Worm (Caenorhabditis elegans) whole organism, L4 larva: Measurements from ENCODE around the gene ags-3.
A peak's percentile ranks its signal among the peaks of the same experiment; 100 is the strongest.

ENCODE experiments used
- F44E2.7 ChIP-seq: fragments of 200-800 bp; sonication (Bioruptor generic); IDR thresholded peaks from 2 replicates; pipeline ENCODE4 v2.1.2; 2022; ENCODE audit warnings: missing genetic modification characterization, missing compliant biosample characterization
- T20F7.1 ChIP-seq: fragments of 200-800 bp; sonication (Bioruptor generic); optimal IDR thresholded peaks from 2 replicates; lab custom pipeline; 2018; ENCODE audit warnings: mild to moderate bottlenecking, missing genetic modification characterization, missing compliant biosample characterization
- T26A8.4 ChIP-seq: fragments of 200-800 bp; sonication (Bioruptor generic); IDR thresholded peaks from 2 replicates; pipeline ENCODE4 v1.3.6; 2022; ENCODE audit warnings: missing genetic modification characterization, missing compliant biosample characterization
- Y105C5A.15 ChIP-seq: fragments of 200-800 bp; sonication (Bioruptor generic); IDR thresholded peaks from 2 replicates; pipeline ENCODE4 v1.3.6; 2022; ENCODE audit warnings: missing genetic modification characterization, missing compliant biosample characterization
- Y5F2A.4 ChIP-seq: fragments of 200-800 bp; sonication (Bioruptor generic); optimal IDR thresholded peaks from 2 replicates; lab custom pipeline; 2018; ENCODE audit warnings: mild to moderate bottlenecking, missing genetic modification characterization, missing compliant biosample characterization
- Y75B8A.6 ChIP-seq: fragments of 200-800 bp; sonication (Bioruptor generic); IDR thresholded peaks from 2 replicates; pipeline ENCODE4 v1.3.6; 2022; ENCODE audit warnings: missing genetic modification reagents, missing genetic modification characterization, missing compliant biosample characterization
- aha-1 ChIP-seq: fragments of 150-350 bp; peaks from one replicate; lab custom pipeline; 2014; ENCODE audit warnings: missing biosample characterization, missing genetic modification characterization
- aly-2 ChIP-seq: sonication (generic microtip); optimal IDR thresholded peaks from 2 replicates; lab custom pipeline; 2018; ENCODE audit warnings: missing biosample characterization, missing genetic modification characterization
- ama-1 ChIP-seq: fragments of 150-350 bp; optimal IDR thresholded peaks from 2 replicates; lab custom pipeline; 2014; ENCODE audit warnings: inconsistent platforms, mixed read lengths
- ceh-20 ChIP-seq: fragments of 200-800 bp; sonication (Bioruptor generic); IDR thresholded peaks from 2 replicates; pipeline ENCODE4 v1.3.6; 2022; ENCODE audit warnings: missing genetic modification reagents, missing genetic modification characterization, missing compliant biosample characterization
- ceh-28 ChIP-seq: fragments of 150-350 bp; optimal IDR thresholded peaks from 2 replicates; lab custom pipeline; 2014; ENCODE audit warnings: missing biosample characterization, missing genetic modification reagents, missing genetic modification characterization
- ceh-32 ChIP-seq: sonication (generic microtip); optimal IDR thresholded peaks from 2 replicates; lab custom pipeline; 2016; ENCODE audit warnings: mild to moderate bottlenecking, missing genetic modification characterization, missing compliant biosample characterization; ENCODE audit not compliant: poor library complexity
- ceh-62 ChIP-seq: sonication (generic microtip); optimal IDR thresholded peaks from 2 replicates; lab custom pipeline; 2017; ENCODE audit warnings: missing biosample characterization, missing genetic modification characterization
- ces-1 ChIP-seq: fragments of 150-350 bp; sonication (generic microtip); optimal IDR thresholded peaks from 4 replicates; lab custom pipeline; 2014; ENCODE audit warnings: missing biosample characterization, missing genetic modification reagents, missing genetic modification characterization
- ctbp-1 ChIP-seq: fragments of 200-800 bp; sonication (Bioruptor generic); IDR thresholded peaks from 2 replicates; pipeline ENCODE4 v1.3.6; 2022; ENCODE audit warnings: missing genetic modification reagents, missing genetic modification characterization, missing compliant biosample characterization
- daf-16 ChIP-seq, 3 experiments: sonication (generic microtip); optimal IDR thresholded peaks; 2 replicates each; lab custom pipeline; 2016 to 2017; ENCODE audit warnings: missing genetic modification characterization in 3 of 3, missing genetic modification reagents in 3 of 3, mild to moderate bottlenecking in 2 of 3, missing compliant biosample characterization in 2 of 3, missing biosample characterization in 1 of 3, moderate library complexity in 1 of 3
- daf-19 ChIP-seq: fragments of 200-800 bp; sonication (Bioruptor generic); conservative IDR thresholded peaks from 2 replicates; pipeline ENCODE4 v1.3.6; 2022; ENCODE audit warnings: missing genetic modification characterization, missing compliant biosample characterization
- dmd-6 ChIP-seq: fragments of 200-800 bp; sonication (Bioruptor generic); IDR thresholded peaks from 2 replicates; pipeline ENCODE4 v1.3.6; 2022; ENCODE audit warnings: missing genetic modification reagents, missing genetic modification characterization, missing compliant biosample characterization
- dmd-9 ChIP-seq: fragments of 200-800 bp; sonication (Bioruptor generic); IDR thresholded peaks from 2 replicates; pipeline ENCODE4 v1.3.6; 2022; ENCODE audit warnings: missing genetic modification reagents, missing genetic modification characterization, missing compliant biosample characterization
- dpl-1 ChIP-seq: fragments of 150-350 bp; optimal IDR thresholded peaks from 2 replicates; lab custom pipeline; 2014; ENCODE audit warnings: missing biosample characterization, missing genetic modification reagents, missing genetic modification characterization
- dve-1 ChIP-seq: sonication (generic microtip); optimal IDR thresholded peaks from 2 replicates; lab custom pipeline; 2017; ENCODE audit warnings: antibody characterized with exemption, mild to moderate bottlenecking, missing genetic modification characterization, missing compliant biosample characterization; ENCODE audit not compliant: insufficient read depth
- egl-43 ChIP-seq: fragments of 200-800 bp; sonication (Bioruptor generic); IDR thresholded peaks from 2 replicates; pipeline ENCODE4 v1.3.6; 2022; ENCODE audit warnings: missing genetic modification reagents, missing genetic modification characterization, missing compliant biosample characterization
- fos-1 ChIP-seq: fragments of 150-350 bp; optimal IDR thresholded peaks from 2 replicates; lab custom pipeline; 2014; ENCODE audit warnings: missing biosample characterization, missing genetic modification characterization
- hlh-30 ChIP-seq: sonication (generic microtip); optimal IDR thresholded peaks from 2 replicates; lab custom pipeline; 2017; ENCODE audit warnings: antibody characterized with exemption, mild to moderate bottlenecking, missing genetic modification characterization, missing compliant biosample characterization; ENCODE audit not compliant: insufficient read depth
- lin-38 ChIP-seq: fragments of 200-800 bp; sonication (Bioruptor generic); IDR thresholded peaks from 2 replicates; pipeline ENCODE4 v1.3.6; 2022; ENCODE audit warnings: missing genetic modification reagents, missing genetic modification characterization, missing compliant biosample characterization
- lin-39 ChIP-seq: fragments of 150-350 bp; optimal IDR thresholded peaks from 2 replicates; lab custom pipeline; 2014; ENCODE audit warnings: missing biosample characterization, missing genetic modification reagents, missing genetic modification characterization
- lsy-2 ChIP-seq, 2 experiments: fragments of 150-350 bp in 1 of 2; sonication (generic microtip) in 1 of 2; optimal IDR thresholded peaks; 2 replicates each; lab custom pipeline; 2014 to 2017; ENCODE audit warnings: missing biosample characterization in 2 of 2, missing genetic modification characterization in 2 of 2
- mdl-1 ChIP-seq, 2 experiments: fragments of 150-350 bp in 1 of 2; sonication (generic microtip) in 1 of 2; optimal IDR thresholded peaks; 2 replicates each; lab custom pipeline; 2014 to 2017; ENCODE audit warnings: missing biosample characterization in 2 of 2, missing genetic modification characterization in 2 of 2
- mep-1 ChIP-seq: fragments of 150-350 bp; sonication (generic microtip); optimal IDR thresholded peaks from 3 replicates; lab custom pipeline; 2014; ENCODE audit warnings: missing biosample characterization, missing genetic modification characterization
- mxl-2 ChIP-seq: fragments of 200-800 bp; sonication (Bioruptor generic); conservative IDR thresholded peaks from 2 replicates; pipeline ENCODE4 v1.3.6; 2022; ENCODE audit warnings: missing genetic modification reagents, missing genetic modification characterization, missing compliant biosample characterization
- mxl-3 ChIP-seq: fragments of 200-800 bp; sonication (Bioruptor generic); optimal IDR thresholded peaks from 2 replicates; lab custom pipeline; 2018; ENCODE audit warnings: mild to moderate bottlenecking, missing genetic modification characterization, missing compliant biosample characterization
- nhr-11 ChIP-seq: fragments of 150-350 bp; optimal IDR thresholded peaks from 2 replicates; lab custom pipeline; 2014; ENCODE audit warnings: missing biosample characterization, missing genetic modification characterization
- nhr-111 ChIP-seq: fragments of 200-800 bp; sonication (Bioruptor generic); optimal IDR thresholded peaks from 2 replicates; lab custom pipeline; 2018; ENCODE audit warnings: mild to moderate bottlenecking, missing genetic modification characterization, missing compliant biosample characterization
- nhr-6 ChIP-seq: fragments of 150-350 bp; optimal IDR thresholded peaks from 2 replicates; lab custom pipeline; 2014; ENCODE audit warnings: missing biosample characterization, missing genetic modification characterization
- nhr-76 ChIP-seq: fragments of 150-350 bp; optimal IDR thresholded peaks from 2 replicates; lab custom pipeline; 2014; ENCODE audit warnings: missing biosample characterization, missing genetic modification characterization
- php-3 ChIP-seq: fragments of 200-800 bp; sonication (Bioruptor generic); IDR thresholded peaks from 2 replicates; pipeline ENCODE4 v1.3.6; 2022; ENCODE audit warnings: missing genetic modification reagents, missing genetic modification characterization, missing compliant biosample characterization
- set-16 ChIP-seq: fragments of 200-800 bp; sonication (Bioruptor generic); IDR thresholded peaks from 2 replicates; pipeline ENCODE4 v1.3.6; 2022; ENCODE audit warnings: missing genetic modification reagents, missing genetic modification characterization, missing compliant biosample characterization
- unc-130 ChIP-seq: sonication (generic microtip); optimal IDR thresholded peaks from 2 replicates; lab custom pipeline; 2016; ENCODE audit warnings: missing genetic modification reagents, missing genetic modification characterization, missing compliant biosample characterization
- unc-39 ChIP-seq: sonication (generic microtip); optimal IDR thresholded peaks from 2 replicates; lab custom pipeline; 2017; ENCODE audit warnings: missing biosample characterization, missing genetic modification characterization
- unc-62 ChIP-seq, 3 experiments: fragments of 150-350 bp in 1 of 3; sonication (generic microtip); optimal IDR thresholded peaks in 2 of 3; peaks in 1 of 3; 1 replicate in 1 of 3; 2 replicates in 2 of 3; lab custom pipeline; 2014 to 2017; ENCODE audit warnings: missing biosample characterization in 3 of 3, missing genetic modification characterization in 3 of 3, missing genetic modification reagents in 3 of 3, missing genotype in 1 of 3
- vab-7 ChIP-seq: fragments of 200-800 bp; sonication (Bioruptor generic); IDR thresholded peaks from 2 replicates; pipeline ENCODE4 v1.3.6; 2022; ENCODE audit warnings: missing genetic modification reagents, missing genetic modification characterization, missing compliant biosample characterization
- zag-1 ChIP-seq: fragments of 150-350 bp; optimal IDR thresholded peaks from 2 replicates; lab custom pipeline; 2014; ENCODE audit warnings: missing biosample characterization, missing genetic modification characterization
- zip-11 ChIP-seq: fragments of 200-800 bp; sonication (Bioruptor generic); IDR thresholded peaks from 2 replicates; pipeline ENCODE4 v1.3.6; 2022; ENCODE audit warnings: missing genetic modification characterization, missing compliant biosample characterization
- ztf-7 ChIP-seq: fragments of 150-350 bp; optimal IDR thresholded peaks from 2 replicates; lab custom pipeline; 2014; ENCODE audit warnings: missing biosample characterization, missing genetic modification characterization

The ags-3 gene

ce11 chrX:5319214-5319838, 15.9 kb upstream of the ags-3 start (continued):
- TF ChIP-seq unc-39 = no peak
- TF ChIP-seq zip-11 = no peak
- no peak for TF ChIP-seq unc-130
- TF ChIP-seq ceh-62 (tag; lab: Kevin White, UChicago) = no peak
- TF ChIP-seq dmd-9 (GFP tag; lab: Robert Waterston, UW) = peak; percentile 64; the same call in 1 of the 2 replicates
- TF ChIP-seq T20F7.1 (GFP tag; lab: Kevin White, UChicago) = peak; percentile 18
- TF ChIP-seq, all 104 proteins: peak for 44

- no peak for TF ChIP-seq php-3 (GFP tag; lab: Robert Waterston, UW)
- TF ChIP-seq mxl-3 (GFP tag; lab: Kevin White, UChicago) = no peak
- TF ChIP-seq nhr-11 (tag; lab: Kevin White, UChicago) = no peak
- TF ChIP-seq ctbp-1 (GFP tag; lab: Robert Waterston, UW) = no peak
- no peak for TF ChIP-seq Y75B8A.6 (GFP tag; lab: Robert Waterston, UW)
- no peak for TF ChIP-seq unc-62 (GFP tag; optimal IDR thresholded peaks at IDR 0.05 in 1 of 2; lab: Kevin White, UChicago)
- no peak for TF ChIP-seq unc-62 (tag; optimal IDR thresholded peaks at IDR 0.05; lab: Kevin White, UChicago)
- TF ChIP-seq dpl-1 = no peak
- TF ChIP-seq Y105C5A.15 (GFP tag; lab: Robert Waterston, UW) = no peak
- no peak for TF ChIP-seq nhr-6 (tag; lab: Kevin White, UChicago)
- TF ChIP-seq ama-1 (lab: Kevin White, UChicago) = no peak
- TF ChIP-seq set-16 = no peak
Observed at ce11 chrX:5311174-5311573, 7.8 kb upstream of the ags-3 start.

ce11 chrX:5309622-5310021, 6.2 kb upstream of the ags-3 start:
- TF ChIP-seq egl-43 (GFP tag; lab: Robert Waterston, UW) = 0 out of 2 replicates have a peak, but pooled peaks have one; percentile 17
- no peak for TF ChIP-seq vab-7 (GFP tag; lab: Robert Waterston, UW)

- TF ChIP-seq Y5F2A.4 (GFP tag; lab: Kevin White, UChicago) (no peak), hlh-30 (peak; percentile 2), mep-1 (tag; lab: Kevin White, UChicago) (peak; percentile 54), lsy-2 (tag; optimal IDR thresholded peaks at IDR 0.05; lab: Kevin White, UChicago) (peak in 1 of 2 experiments; percentile 62), ceh-28 (tag; lab: Kevin White, UChicago) (no peak), lin-38 (GFP tag; lab: Robert Waterston, UW) (0 out of 2 replicates have a peak, but pooled peaks have one; percentile 12), ces-1 (no peak), zag-1 (no peak), mxl-2 (GFP tag; lab: Robert Waterston, UW) (no peak), F44E2.7 (GFP tag; lab: Robert Waterston, UW) (no peak), T26A8.4 (no peak), ztf-7 (no peak), aly-2 (tag; lab: Kevin White, UChicago) (no peak), dmd-6 (GFP tag; lab: Robert Waterston, UW) (0 out of 2 replicates have a peak, but pooled peaks have one; percentile 16), dve-1 (tag; lab: Kevin White, UChicago) (peak; percentile 55), fos-1 (tag; lab: Kevin White, UChicago) (no peak), dmd-9 (GFP tag; lab: Robert Waterston, UW) (no peak), aha-1 (tag; lab: Kevin White, UChicago) (peak; percentile 96), ceh-20 (GFP tag; lab: Robert Waterston, UW) (no peak), nhr-6 (tag; lab: Kevin White, UChicago) (no peak), mdl-1 (tag; optimal IDR thresholded peaks at IDR 0.05; lab: Kevin White, UChicago) (no peak), lin-39 (tag; lab: Kevin White, UChicago) (no peak), daf-19 (no peak), nhr-111 (GFP tag; lab: Kevin White, UChicago) (no peak), ceh-32 (tag; lab: Kevin White, UChicago) (no peak), nhr-76 (no peak), daf-16 (GFP tag; optimal IDR thresholded peaks at IDR 0.05; lab: Kevin White, UChicago) (no peak), daf-16 (tag; optimal IDR thresholded peaks at IDR 0.05; lab: Kevin White, UChicago) (no peak)
Observed at ce11 chrX:5297942-5298611, 5.3 kb downstream of the ags-3 start, which contains the start of gene ift-81. ift-81 (plus strand) TSS chrX:5298561.
